Worm (Caenorhabditis elegans) whole organism, young adult: ENCODE data around the gene hpk-1.
A peak's percentile ranks its signal among the peaks of the same experiment; 100 is the strongest.

Source experiments
- B0035.1 ChIP-seq: sonication (generic microtip); optimal IDR thresholded peaks from 2 replicates; lab custom pipeline; 2016; ENCODE audit warnings: missing genetic modification characterization, mild to moderate bottlenecking, missing compliant biosample characterization, missing genotype, missing genetic modification reagents
- C06A6.2 ChIP-seq: fragments of 200-800 bp; sonication (Bioruptor generic); conservative IDR thresholded peaks from 2 replicates; pipeline ENCODE4 v1.3.6; 2022; ENCODE audit warnings: missing genetic modification characterization, missing compliant biosample characterization
- F10E7.11 ChIP-seq: sonication (generic microtip); optimal IDR thresholded peaks from 2 replicates; lab custom pipeline; 2017; ENCODE audit warnings: mild to moderate bottlenecking, missing genetic modification characterization, moderate library complexity, missing compliant biosample characterization
- F33H1.4 ChIP-seq: fragments of 200-800 bp; sonication (Bioruptor generic); IDR thresholded peaks from 2 replicates; pipeline ENCODE4 v1.3.6; 2022; ENCODE audit warnings: missing genetic modification reagents, missing genetic modification characterization, missing compliant biosample characterization
- F37B4.10 ChIP-seq: fragments of 200-800 bp; sonication (Bioruptor generic); IDR thresholded peaks from 2 replicates; pipeline ENCODE4 v1.3.6; 2022; ENCODE audit warnings: missing genetic modification characterization, missing compliant biosample characterization
- F49E8.2 ChIP-seq: sonication (generic microtip); optimal IDR thresholded peaks from 3 replicates; lab custom pipeline; 2017; ENCODE audit warnings: missing genetic modification characterization, mild to moderate bottlenecking, missing compliant biosample characterization, antibody characterized with exemption, moderate library complexity; ENCODE audit not compliant: insufficient read depth
- F52B5.7 ChIP-seq: sonication (generic microtip); optimal IDR thresholded peaks from 2 replicates; lab custom pipeline; 2016; ENCODE audit warnings: mild to moderate bottlenecking, missing genetic modification characterization, missing compliant biosample characterization
- F57A8.1 ChIP-seq: fragments of 200-800 bp; sonication (Bioruptor generic); optimal IDR thresholded peaks from 2 replicates; lab custom pipeline; 2018; ENCODE audit warnings: mild to moderate bottlenecking, missing genetic modification characterization, moderate library complexity, missing compliant biosample characterization
- K11D2.4 ChIP-seq: fragments of 200-800 bp; sonication (Bioruptor generic); IDR thresholded peaks from 2 replicates; pipeline ENCODE4 v1.3.6; 2022; ENCODE audit warnings: missing genetic modification reagents, missing genetic modification characterization, missing compliant biosample characterization
- T07F8.4 ChIP-seq: sonication (generic microtip); optimal IDR thresholded peaks from 2 replicates; lab custom pipeline; 2016; ENCODE audit warnings: mild to moderate bottlenecking, missing genetic modification characterization, moderate library complexity, missing compliant biosample characterization
- T26A5.8 ChIP-seq: sonication (generic microtip); optimal IDR thresholded peaks from 2 replicates; lab custom pipeline; 2016; ENCODE audit warnings: missing genetic modification characterization, missing compliant biosample characterization
- Y95B8A.8 ChIP-seq: fragments of 200-800 bp; sonication (Bioruptor generic); IDR thresholded peaks from 2 replicates; pipeline ENCODE4 v1.3.6; 2022; ENCODE audit warnings: missing genetic modification reagents, missing genetic modification characterization, missing compliant biosample characterization
- ZK185.1 ChIP-seq: sonication (generic microtip); optimal IDR thresholded peaks from 2 replicates; lab custom pipeline; 2016; ENCODE audit warnings: mild to moderate bottlenecking, missing genetic modification characterization, missing compliant biosample characterization; ENCODE audit not compliant: poor library complexity, severe bottlenecking
- akir-1 ChIP-seq: fragments of 200-800 bp; sonication (Bioruptor generic); optimal IDR thresholded peaks from 2 replicates; lab custom pipeline; 2018; ENCODE audit warnings: mild to moderate bottlenecking, missing genetic modification characterization, moderate library complexity, missing compliant biosample characterization
- ama-1 ChIP-seq, 3 experiments: fragments of 150-350 bp in 1 of 3; sonication (generic microtip) in 2 of 3; optimal IDR thresholded peaks; 2 replicates each; lab custom pipeline; 2014 to 2018; ENCODE audit warnings: missing biosample characterization in 2 of 3, missing genetic modification characterization in 2 of 3, missing genetic modification reagents in 2 of 3
- athp-1 ChIP-seq: sonication (generic microtip); optimal IDR thresholded peaks from 2 replicates; lab custom pipeline; 2017; ENCODE audit warnings: mild to moderate bottlenecking, missing genetic modification characterization, missing compliant biosample characterization
- ceh-27 ChIP-seq: fragments of 200-800 bp; sonication (Bioruptor generic); optimal IDR thresholded peaks from 2 replicates; lab custom pipeline; 2018; ENCODE audit warnings: mild to moderate bottlenecking, missing genetic modification characterization, moderate library complexity, missing compliant biosample characterization
- ceh-79 ChIP-seq: sonication (generic microtip); optimal IDR thresholded peaks from 2 replicates; lab custom pipeline; 2017; ENCODE audit warnings: mild to moderate bottlenecking, missing genetic modification characterization, missing compliant biosample characterization
- ceh-91 ChIP-seq: fragments of 200-800 bp; sonication (Bioruptor generic); IDR thresholded peaks from 2 replicates; pipeline ENCODE4 v1.3.6; 2022; ENCODE audit warnings: missing genetic modification reagents, missing genetic modification characterization, missing compliant biosample characterization
- chd-7 ChIP-seq: sonication (generic microtip); optimal IDR thresholded peaks from 2 replicates; lab custom pipeline; 2016; ENCODE audit warnings: mild to moderate bottlenecking, missing genetic modification characterization, moderate library complexity, missing compliant biosample characterization
- dpff-1 ChIP-seq: sonication (generic microtip); optimal IDR thresholded peaks from 2 replicates; lab custom pipeline; 2017; ENCODE audit warnings: mild to moderate bottlenecking, missing genetic modification characterization, missing compliant biosample characterization
- egrh-3 ChIP-seq: fragments of 200-800 bp; sonication (Bioruptor generic); IDR thresholded peaks from 2 replicates; pipeline ENCODE4 v1.3.6; 2022; ENCODE audit warnings: missing genetic modification reagents, missing genetic modification characterization, missing compliant biosample characterization
- ekl-4 ChIP-seq: fragments of 200-800 bp; sonication (Bioruptor generic); IDR thresholded peaks from 2 replicates; pipeline ENCODE4 v1.3.6; 2022; ENCODE audit warnings: missing genetic modification reagents, missing genetic modification characterization, missing compliant biosample characterization
- him-1 ChIP-seq: sonication (generic microtip); optimal IDR thresholded peaks from 2 replicates; lab custom pipeline; 2016; ENCODE audit warnings: missing genotype, missing genetic modification reagents, missing genetic modification characterization, missing compliant biosample characterization
- hlh-26 ChIP-seq: fragments of 200-800 bp; sonication (Bioruptor generic); conservative IDR thresholded peaks from 2 replicates; pipeline ENCODE4 v1.3.6; 2022; ENCODE audit warnings: missing genetic modification reagents, missing genetic modification characterization, missing compliant biosample characterization
- hrde-1 ChIP-seq: sonication (generic microtip); optimal IDR thresholded peaks from 2 replicates; lab custom pipeline; 2016; ENCODE audit warnings: missing genetic modification characterization, mild to moderate bottlenecking, missing compliant biosample characterization, moderate library complexity, missing genotype, missing genetic modification reagents, borderline replicate concordance
- hsf-1 ChIP-seq: fragments of 200-800 bp; sonication (Bioruptor generic); IDR thresholded peaks from 2 replicates; pipeline ENCODE4 v1.3.6; 2022; ENCODE audit warnings: missing genetic modification reagents, missing genetic modification characterization, missing compliant biosample characterization
- let-526 ChIP-seq: fragments of 200-800 bp; sonication (Bioruptor generic); IDR thresholded peaks from 2 replicates; pipeline ENCODE4 v1.3.6; 2022; ENCODE audit warnings: missing genetic modification reagents, missing genetic modification characterization, missing compliant biosample characterization
- lsl-1 ChIP-seq: fragments of 200-800 bp; sonication (Bioruptor generic); optimal IDR thresholded peaks from 2 replicates; lab custom pipeline; 2018; ENCODE audit warnings: mild to moderate bottlenecking, missing genetic modification characterization, moderate library complexity, missing compliant biosample characterization
- lsy-27 ChIP-seq: sonication (generic microtip); optimal IDR thresholded peaks from 2 replicates; lab custom pipeline; 2017; ENCODE audit warnings: missing genetic modification characterization, mild to moderate bottlenecking, missing compliant biosample characterization, antibody characterized with exemption, missing genotype, borderline replicate concordance; ENCODE audit not compliant: insufficient read depth
- madf-10 ChIP-seq: sonication (generic microtip); optimal IDR thresholded peaks from 2 replicates; lab custom pipeline; 2016; ENCODE audit warnings: mild to moderate bottlenecking, missing genetic modification characterization, missing compliant biosample characterization
- madf-8 ChIP-seq: fragments of 200-800 bp; sonication (Bioruptor generic); conservative IDR thresholded peaks from 2 replicates; pipeline ENCODE4 v1.3.6; 2022; ENCODE audit warnings: missing genetic modification reagents, missing genetic modification characterization, missing compliant biosample characterization
- mel-28 ChIP-seq: sonication (generic microtip); optimal IDR thresholded peaks from 2 replicates; lab custom pipeline; 2016; ENCODE audit warnings: borderline replicate concordance, mild to moderate bottlenecking, missing genetic modification characterization, missing compliant biosample characterization
- mes-4 ChIP-seq: sonication (generic microtip); optimal IDR thresholded peaks from 2 replicates; lab custom pipeline; 2016; ENCODE audit warnings: missing genotype, missing genetic modification characterization, missing compliant biosample characterization
- mxl-1 ChIP-seq: sonication (generic microtip); optimal IDR thresholded peaks from 2 replicates; lab custom pipeline; 2016; ENCODE audit warnings: missing genetic modification characterization, missing compliant biosample characterization
- nfya-1 ChIP-seq: sonication (generic microtip); optimal IDR thresholded peaks from 2 replicates; lab custom pipeline; 2017; ENCODE audit warnings: antibody characterized with exemption, missing compliant biosample characterization, missing genetic modification characterization, borderline replicate concordance; ENCODE audit not compliant: insufficient read depth
- nhr-90 ChIP-seq: sonication (generic microtip); optimal IDR thresholded peaks from 2 replicates; lab custom pipeline; 2016; ENCODE audit warnings: missing genotype, mild to moderate bottlenecking, missing genetic modification characterization, missing compliant biosample characterization
- rcor-1 ChIP-seq: fragments of 200-800 bp; sonication (Bioruptor generic); IDR thresholded peaks from 2 replicates; pipeline ENCODE4 v1.3.6; 2022; ENCODE audit warnings: missing genetic modification reagents, missing genetic modification characterization, missing compliant biosample characterization
- snpc-3.4 ChIP-seq: sonication (generic microtip); optimal IDR thresholded peaks from 2 replicates; lab custom pipeline; 2017; ENCODE audit warnings: missing genetic modification characterization, mild to moderate bottlenecking, missing compliant biosample characterization, antibody characterized with exemption, moderate library complexity, missing genotype, missing genetic modification reagents
- tbp1 ChIP-seq: fragments of 200-800 bp; sonication (Bioruptor generic); optimal IDR thresholded peaks from 2 replicates; lab custom pipeline; 2018; ENCODE audit warnings: mild to moderate bottlenecking, missing genetic modification characterization, missing compliant biosample characterization
- xnd-1 ChIP-seq: sonication (generic microtip); optimal IDR thresholded peaks from 2 replicates; lab custom pipeline; 2016; ENCODE audit warnings: missing genotype, missing genetic modification reagents, missing genetic modification characterization, missing compliant biosample characterization
- zfh-2 ChIP-seq: fragments of 200-800 bp; sonication (Bioruptor generic); conservative IDR thresholded peaks from 2 replicates; pipeline ENCODE4 v1.3.6; 2022; ENCODE audit warnings: missing genetic modification reagents, missing genetic modification characterization, missing compliant biosample characterization
- ztf-18 ChIP-seq: sonication (generic microtip); optimal IDR thresholded peaks from 2 replicates; lab custom pipeline; 2016; ENCODE audit warnings: missing genotype, mild to moderate bottlenecking, missing genetic modification characterization, missing compliant biosample characterization
- ztf-22 ChIP-seq: fragments of 200-800 bp; sonication (Bioruptor generic); optimal IDR thresholded peaks from 2 replicates; lab custom pipeline; 2018; ENCODE audit warnings: mild to moderate bottlenecking, missing genetic modification characterization, moderate library complexity, missing compliant biosample characterization
- ztf-26 ChIP-seq: sonication (generic microtip); optimal IDR thresholded peaks from 2 replicates; lab custom pipeline; 2017; ENCODE audit warnings: missing genetic modification characterization, missing compliant biosample characterization
- ztf-3 ChIP-seq: fragments of 200-800 bp; sonication (Bioruptor generic); optimal IDR thresholded peaks from 2 replicates; lab custom pipeline; 2018; ENCODE audit warnings: mild to moderate bottlenecking, missing genetic modification characterization, missing compliant biosample characterization

The hpk-1 gene

ce11 chrX:4196431-4196830 lies 20.7 kb downstream of the hpk-1 start, which contains the start of gene F20B6.4 (continued):
- TF ChIP-seq lsy-27 (tag; lab: Kevin White, UChicago), result no peak
- no peak for TF ChIP-seq F33H1.4 (GFP tag; lab: Robert Waterston, UW)
- TF ChIP-seq K11D2.4 (GFP tag; lab: Robert Waterston, UW), result no peak

ce11 chrX:4193080-4193479 lies 24.0 kb downstream of the hpk-1 start:
- TF ChIP-seq T07F8.4, result no peak
- TF ChIP-seq ceh-27, result no peak
- TF ChIP-seq rcor-1, result no peak
- TF ChIP-seq mxl-1 (tag; lab: Kevin White, UChicago), result no peak
- TF ChIP-seq lsl-1 (GFP tag; lab: Kevin White, UChicago), result no peak
- TF ChIP-seq zfh-2 (GFP tag; lab: Robert Waterston, UW), result no peak
- no peak for TF ChIP-seq F37B4.10
- peak; percentile 48 for TF ChIP-seq B0035.1 (tag; lab: Kevin White, UChicago)
- TF ChIP-seq C06A6.2 (GFP tag; lab: Robert Waterston, UW), result no peak
- TF ChIP-seq mel-28 (tag; lab: Kevin White, UChicago), result no peak
- TF ChIP-seq akir-1, result no peak
- no peak for TF ChIP-seq snpc-3.4 (tag; lab: Kevin White, UChicago)
- peak; percentile 11 for TF ChIP-seq ztf-26 (tag; lab: Kevin White, UChicago)
- no peak for TF ChIP-seq ceh-91 (GFP tag; lab: Robert Waterston, UW)
- peak; percentile 29 for TF ChIP-seq ZK185.1 (tag; lab: Kevin White, UChicago)
- no peak for TF ChIP-seq K11D2.4 (GFP tag; lab: Robert Waterston, UW)
- TF ChIP-seq F57A8.1, result no peak
- TF ChIP-seq let-526 (GFP tag; lab: Robert Waterston, UW), result no peak
- TF ChIP-seq madf-8 (GFP tag; lab: Robert Waterston, UW), result no peak
- no peak for TF ChIP-seq ceh-79 (tag; lab: Kevin White, UChicago)
- TF ChIP-seq ztf-18 (tag; lab: Kevin White, UChicago), result no peak
- TF ChIP-seq mes-4 (tag; lab: Kevin White, UChicago), result no peak
- no peak for TF ChIP-seq dpff-1 (tag; lab: Kevin White, UChicago)
- peak; percentile 18 for TF ChIP-seq tbp1 (GFP tag; lab: Kevin White, UChicago)
- TF ChIP-seq T26A5.8 (tag; lab: Kevin White, UChicago), result no peak
- TF ChIP-seq ztf-3, result peak; percentile 22
- TF ChIP-seq F10E7.11, result no peak
- peak; percentile 36 for TF ChIP-seq madf-10
- no peak for TF ChIP-seq egrh-3 (GFP tag; lab: Robert Waterston, UW)
- no peak for TF ChIP-seq F52B5.7 (tag; lab: Kevin White, UChicago)
- no peak for TF ChIP-seq hrde-1
- peak; percentile 40 for TF ChIP-seq nhr-90 (tag; lab: Kevin White, UChicago)
- TF ChIP-seq athp-1, result no peak
- no peak for TF ChIP-seq nfya-1 (tag; lab: Kevin White, UChicago)
- TF ChIP-seq ekl-4, result peak; percentile 38; the same call in 1 of the 2 replicates
- no peak for TF ChIP-seq hlh-26
- no peak for TF ChIP-seq Y95B8A.8 (GFP tag; lab: Robert Waterston, UW)
- no peak; the same call in 1 of the 2 replicates for TF ChIP-seq hsf-1
- TF ChIP-seq ama-1 (optimal IDR thresholded peaks at IDR 0.05; lab: Kevin White, UChicago), result no peak
- no peak for TF ChIP-seq ama-1 (GFP tag; optimal IDR thresholded peaks at IDR 0.05; lab: Kevin White, UChicago)
- TF ChIP-seq ztf-22, result no peak
- no peak for TF ChIP-seq him-1 (tag; lab: Kevin White, UChicago)
- peak; percentile 15 for TF ChIP-seq chd-7 (tag; lab: Kevin White, UChicago)
- TF ChIP-seq F49E8.2, result no peak
- no peak for TF ChIP-seq xnd-1
